Worm (Caenorhabditis elegans) whole organism, late embryonic: ENCODE data around the gene nhr-56.
A peak's percentile ranks its signal among the peaks of the same experiment; 100 is the strongest.

Experiments used
- F13H6.1 ChIP-seq: sonication (generic microtip); optimal IDR thresholded peaks from 2 replicates; lab custom pipeline; 2016; ENCODE audit warnings: missing genetic modification characterization, missing compliant biosample characterization
- K09A11.1 ChIP-seq: sonication (generic microtip); optimal IDR thresholded peaks from 2 replicates; lab custom pipeline; 2017; ENCODE audit warnings: antibody characterized with exemption, mild to moderate bottlenecking, missing genetic modification characterization, missing compliant biosample characterization; ENCODE audit not compliant: insufficient read depth
- T23F11.4 ChIP-seq: fragments of 200-800 bp; sonication (Bioruptor generic); optimal IDR thresholded peaks from 2 replicates; lab custom pipeline; 2018; ENCODE audit warnings: mild to moderate bottlenecking, missing genetic modification characterization, missing compliant biosample characterization
- Y22D7AL.16 ChIP-seq: sonication (generic microtip); optimal IDR thresholded peaks from 2 replicates; lab custom pipeline; 2016; ENCODE audit warnings: missing genetic modification characterization, missing compliant biosample characterization
- ceh-19 ChIP-seq: fragments of 200-800 bp; sonication (Bioruptor generic); optimal IDR thresholded peaks from 2 replicates; lab custom pipeline; 2018; ENCODE audit warnings: mild to moderate bottlenecking, missing genetic modification characterization, missing compliant biosample characterization
- ceh-22 ChIP-seq: sonication (generic microtip); optimal IDR thresholded peaks from 2 replicates; lab custom pipeline; 2017; ENCODE audit warnings: missing biosample characterization, missing genetic modification characterization
- ceh-45 ChIP-seq: fragments of 200-800 bp; sonication (Bioruptor generic); IDR thresholded peaks from 2 replicates; pipeline ENCODE4 v1.3.6; 2022; ENCODE audit warnings: missing genetic modification reagents, missing genetic modification characterization, missing compliant biosample characterization
- ceh-48 ChIP-seq: sonication (generic microtip); optimal IDR thresholded peaks from 2 replicates; lab custom pipeline; 2016; ENCODE audit warnings: missing genetic modification characterization, inconsistent platforms, missing compliant biosample characterization
- ceh-6 ChIP-seq: fragments of 200-800 bp; sonication (Bioruptor generic); optimal IDR thresholded peaks from 2 replicates; lab custom pipeline; 2018; ENCODE audit warnings: mild to moderate bottlenecking, missing genetic modification characterization, missing compliant biosample characterization
- ceh-9 ChIP-seq: sonication (generic microtip); optimal IDR thresholded peaks from 2 replicates; lab custom pipeline; 2016; ENCODE audit warnings: mild to moderate bottlenecking, missing genetic modification characterization, inconsistent platforms, missing compliant biosample characterization
- elt-2 ChIP-seq: sonication (generic microtip); optimal IDR thresholded peaks from 2 replicates; lab custom pipeline; 2016; ENCODE audit warnings: missing genetic modification reagents, missing genetic modification characterization, missing compliant biosample characterization
- elt-4 ChIP-seq: sonication (generic microtip); optimal IDR thresholded peaks from 2 replicates; lab custom pipeline; 2016; ENCODE audit warnings: missing genetic modification characterization, missing compliant biosample characterization
- ets-4 ChIP-seq: sonication (generic microtip); optimal IDR thresholded peaks from 2 replicates; lab custom pipeline; 2016; ENCODE audit warnings: missing genetic modification characterization, missing compliant biosample characterization
- eyg-1 ChIP-seq: sonication (generic microtip); optimal IDR thresholded peaks from 2 replicates; lab custom pipeline; 2016; ENCODE audit warnings: missing genotype, missing genetic modification characterization, missing compliant biosample characterization
- fkh-10 ChIP-seq: fragments of 150-350 bp; optimal IDR thresholded peaks from 2 replicates; lab custom pipeline; 2014; ENCODE audit warnings: missing biosample characterization, missing genetic modification reagents, missing genetic modification characterization
- fkh-6 ChIP-seq: sonication (generic microtip); optimal IDR thresholded peaks from 2 replicates; lab custom pipeline; 2016; ENCODE audit warnings: missing genetic modification characterization, missing compliant biosample characterization
- gmeb-2 ChIP-seq: sonication (generic microtip); optimal IDR thresholded peaks from 2 replicates; lab custom pipeline; 2016; ENCODE audit warnings: missing genetic modification characterization, inconsistent platforms, missing compliant biosample characterization
- hlh-13 ChIP-seq: fragments of 200-800 bp; sonication (Bioruptor generic); optimal IDR thresholded peaks from 2 replicates; lab custom pipeline; 2018; ENCODE audit warnings: mild to moderate bottlenecking, missing genetic modification characterization, missing compliant biosample characterization
- hlh-15 ChIP-seq: sonication (generic microtip); optimal IDR thresholded peaks from 2 replicates; lab custom pipeline; 2016; ENCODE audit warnings: missing genetic modification characterization, missing compliant biosample characterization
- hlh-30 ChIP-seq: sonication (generic microtip); optimal IDR thresholded peaks from 2 replicates; lab custom pipeline; 2017; ENCODE audit warnings: antibody characterized with exemption, missing genetic modification characterization, missing compliant biosample characterization; ENCODE audit not compliant: insufficient read depth
- hlh-6 ChIP-seq: sonication (generic microtip); optimal IDR thresholded peaks from 2 replicates; lab custom pipeline; 2016; ENCODE audit warnings: missing genotype, missing genetic modification characterization, missing compliant biosample characterization
- lin-11 ChIP-seq: fragments of 200-800 bp; sonication (Bioruptor generic); optimal IDR thresholded peaks from 2 replicates; lab custom pipeline; 2018; ENCODE audit warnings: mild to moderate bottlenecking, missing genetic modification characterization, missing compliant biosample characterization
- madf-2 ChIP-seq: sonication (generic microtip); optimal IDR thresholded peaks from 2 replicates; lab custom pipeline; 2017; ENCODE audit warnings: missing genetic modification characterization, missing compliant biosample characterization
- nfya-1 ChIP-seq: sonication (generic microtip); optimal IDR thresholded peaks from 2 replicates; lab custom pipeline; 2017; ENCODE audit warnings: missing genetic modification characterization, mild to moderate bottlenecking, missing compliant biosample characterization, antibody characterized with exemption, moderate library complexity
- nhr-11 ChIP-seq: fragments of 150-350 bp; optimal IDR thresholded peaks from 2 replicates; lab custom pipeline; 2014; ENCODE audit warnings: missing biosample characterization, missing genetic modification characterization
- nhr-232 ChIP-seq: sonication (generic microtip); optimal IDR thresholded peaks from 2 replicates; lab custom pipeline; 2016; ENCODE audit warnings: missing genetic modification characterization, missing compliant biosample characterization
- npax-4 ChIP-seq: sonication (generic microtip); optimal IDR thresholded peaks from 2 replicates; lab custom pipeline; 2016; ENCODE audit warnings: missing genetic modification characterization, missing compliant biosample characterization
- pat-9 ChIP-seq: fragments of 200-800 bp; sonication (Bioruptor generic); optimal IDR thresholded peaks from 2 replicates; lab custom pipeline; 2018; ENCODE audit warnings: mild to moderate bottlenecking, missing genetic modification characterization, moderate library complexity, missing compliant biosample characterization
- pha-4 ChIP-seq: fragments of 150-350 bp; optimal IDR thresholded peaks from 2 replicates; lab custom pipeline; 2018; ENCODE audit warnings: missing biosample characterization, missing genetic modification reagents, missing genetic modification characterization
- pqm-1 ChIP-seq: sonication (generic microtip); optimal IDR thresholded peaks from 2 replicates; lab custom pipeline; 2016; ENCODE audit warnings: missing genetic modification characterization, missing compliant biosample characterization
- pros-1 ChIP-seq: fragments of 150-350 bp; optimal IDR thresholded peaks from 2 replicates; lab custom pipeline; 2014; ENCODE audit warnings: missing biosample characterization, missing genetic modification reagents, missing genetic modification characterization
- ref-2 ChIP-seq: sonication (generic microtip); optimal IDR thresholded peaks from 2 replicates; lab custom pipeline; 2016; ENCODE audit warnings: missing genetic modification characterization, missing compliant biosample characterization
- rnt-1 ChIP-seq: sonication (generic microtip); optimal IDR thresholded peaks from 2 replicates; lab custom pipeline; 2016; ENCODE audit warnings: missing genetic modification characterization, missing compliant biosample characterization
- tbx-7 ChIP-seq: sonication (generic microtip); optimal IDR thresholded peaks from 2 replicates; lab custom pipeline; 2016; ENCODE audit warnings: missing genotype, missing genetic modification characterization, missing compliant biosample characterization
- unc-3 ChIP-seq, 2 experiments: fragments of 200-800 bp in 1 of 2; sonication (Bioruptor generic) in 1 of 2; sonication (generic microtip) in 1 of 2; conservative IDR thresholded peaks in 1 of 2; optimal IDR thresholded peaks in 1 of 2; 2 replicates each; pipeline versions ENCODE4 v1.3.6 to Lab custom; 2016 to 2022; ENCODE audit warnings: missing compliant biosample characterization in 2 of 2, missing genetic modification characterization in 2 of 2, missing genetic modification reagents in 1 of 2
- unc-42 ChIP-seq: sonication (generic microtip); optimal IDR thresholded peaks from 2 replicates; lab custom pipeline; 2016; ENCODE audit warnings: missing genotype, missing genetic modification characterization, missing compliant biosample characterization
- unc-86 ChIP-seq: sonication (generic microtip); optimal IDR thresholded peaks from 2 replicates; lab custom pipeline; 2016; ENCODE audit warnings: missing genetic modification characterization, missing compliant biosample characterization
- ztf-16 ChIP-seq: sonication (generic microtip); optimal IDR thresholded peaks from 2 replicates; lab custom pipeline; 2017; ENCODE audit warnings: missing genetic modification characterization, missing compliant biosample characterization

Gene nhr-56

ce11 chrV:2181738-2182137, 37.1 kb upstream of the nhr-56 start, which contains the start of gene srbc-16:
srbc-16 (plus strand) TSS chrV:2182038.
- TF ChIP-seq unc-42 (tag; lab: Kevin White, UChicago) = no peak
- TF ChIP-seq hlh-13 (GFP tag; lab: Kevin White, UChicago) = no peak
- TF ChIP-seq ceh-22 (tag; lab: Kevin White, UChicago) = no peak
- TF ChIP-seq unc-86 = no peak
- TF ChIP-seq F13H6.1 (tag; lab: Kevin White, UChicago) = no peak
- TF ChIP-seq elt-4 (tag; lab: Kevin White, UChicago) = no peak
- TF ChIP-seq madf-2 (tag; lab: Kevin White, UChicago) = no peak
- no peak for TF ChIP-seq hlh-15
- no peak for TF ChIP-seq fkh-10 (GFP tag; lab: Kevin White, UChicago)
- no peak for TF ChIP-seq ref-2 (tag; lab: Kevin White, UChicago)
- no peak for TF ChIP-seq ztf-16 (tag; lab: Kevin White, UChicago)

ce11 chrV:2183162-2183561, 35.6 kb upstream of the nhr-56 start, which contains the start of gene cyp-33C2:
cyp-33C2 (plus strand) TSS chrV:2183488.
- TF ChIP-seq unc-3 (GFP tag; conservative IDR thresholded peaks at IDR 0.05; lab: Robert Waterston, UW) (no peak), unc-3 (tag; optimal IDR thresholded peaks at IDR 0.05; lab: Kevin White, UChicago) (no peak), ceh-22 (tag; lab: Kevin White, UChicago) (no peak), elt-2 (tag; lab: Kevin White, UChicago) (no peak), pros-1 (tag; lab: Kevin White, UChicago) (no peak), T23F11.4 (GFP tag; lab: Kevin White, UChicago) (no peak), ztf-16 (tag; lab: Kevin White, UChicago) (no peak), ets-4 (tag; lab: Kevin White, UChicago) (no peak), nfya-1 (tag; lab: Kevin White, UChicago) (no peak)
- TF ChIP-seq, all 69 proteins: peak for 0

ce11 chrV:2185486-2185885, 33.3 kb upstream of the nhr-56 start:
- TF ChIP-seq elt-4 (tag; lab: Kevin White, UChicago) (peak; percentile 5), Y22D7AL.16 (tag; lab: Kevin White, UChicago) (no peak)

ce11 chrV:2187864-2188345, 30.9 kb upstream of the nhr-56 start, which contains the start of gene Y5H2B.3:
Y5H2B.3 (plus strand) TSS chrV:2188295.
- TF ChIP-seq unc-86 (no peak), nfya-1 (tag; lab: Kevin White, UChicago) (peak; percentile 60)

ce11 chrV:2190383-2190782, 28.4 kb upstream of the nhr-56 start:
- no peak for TF ChIP-seq fkh-6 (tag; lab: Kevin White, UChicago)
- TF ChIP-seq ceh-9 (tag; lab: Kevin White, UChicago) = no peak
- no peak for TF ChIP-seq K09A11.1
- TF ChIP-seq ceh-45 (GFP tag; lab: Robert Waterston, UW) = no peak
- TF ChIP-seq ceh-22 (tag; lab: Kevin White, UChicago) = no peak
- no peak for TF ChIP-seq ceh-19
- TF ChIP-seq ceh-6 = no peak
- TF ChIP-seq pha-4 = no peak
- TF ChIP-seq lin-11 (tag; lab: Kevin White, UChicago) = no peak
- TF ChIP-seq pqm-1 (tag; lab: Kevin White, UChicago) = no peak

- no peak for TF ChIP-seq tbx-7 (tag; lab: Kevin White, UChicago)
- TF ChIP-seq npax-4 (tag; lab: Kevin White, UChicago) = no peak
- no peak for TF ChIP-seq ceh-48 (tag; lab: Kevin White, UChicago)
- TF ChIP-seq unc-3 (GFP tag; conservative IDR thresholded peaks at IDR 0.05; lab: Robert Waterston, UW) = no peak
- no peak for TF ChIP-seq unc-3 (tag; optimal IDR thresholded peaks at IDR 0.05; lab: Kevin White, UChicago)
- no peak for TF ChIP-seq unc-86
- no peak for TF ChIP-seq pros-1 (tag; lab: Kevin White, UChicago)
- no peak for TF ChIP-seq hlh-30 (tag; lab: Kevin White, UChicago)
- TF ChIP-seq nhr-11 (tag; lab: Kevin White, UChicago) = no peak
- no peak for TF ChIP-seq madf-2 (tag; lab: Kevin White, UChicago)
- TF ChIP-seq ceh-45 (GFP tag; lab: Robert Waterston, UW) = no peak
- TF ChIP-seq nhr-232 (tag; lab: Kevin White, UChicago) = no peak
- TF ChIP-seq T23F11.4 (GFP tag; lab: Kevin White, UChicago) = no peak
- TF ChIP-seq eyg-1 (tag; lab: Kevin White, UChicago) = no peak
- no peak for TF ChIP-seq gmeb-2 (tag; lab: Kevin White, UChicago)
- TF ChIP-seq pat-9 (tag; lab: Kevin White, UChicago) = no peak
- no peak for TF ChIP-seq ceh-9 (tag; lab: Kevin White, UChicago)
- TF ChIP-seq rnt-1 = no peak
- no peak for TF ChIP-seq unc-42 (tag; lab: Kevin White, UChicago)
- no peak for TF ChIP-seq hlh-6 (tag; lab: Kevin White, UChicago)
These were observed 27.7 kb upstream of the nhr-56 start, which contains the start of gene srbc-42 for ce11 chrV:2191122-2191521. srbc-42 (minus strand) TSS chrV:2191222.
